Fruit fly (Drosophila melanogaster): ENCODE measurements around the gene Thor.

Thor gene

dm6 chr2L:3475948-3476347 is 2.3 kb upstream of the Thor start (continued):
- TF ChIP-seq CG14860 (GFP tag; IDR thresholded peaks at IDR 0.05; ENCODE audit: partially characterized antibody) = no peak
- peak; percentile 62 for TF ChIP-seq CG9727 (GFP tag; optimal IDR thresholded peaks at IDR 0.05)
- peak; percentile 50 for TF ChIP-seq slou (GFP tag; optimal IDR thresholded peaks at IDR 0.05)
- peak; percentile 46 for TF ChIP-seq CG10267 (tag; optimal IDR thresholded peaks at IDR 0.05)
- TF ChIP-seq Sox102F (GFP tag; optimal IDR thresholded peaks at IDR 0.05) = peak; percentile 65
- TF ChIP-seq ap (GFP tag; IDR thresholded peaks at IDR 0.05) = no peak
- peak; percentile 72 for TF ChIP-seq Fer1 (GFP tag; optimal IDR thresholded peaks at IDR 0.05)
- no peak for TF ChIP-seq TFAM (GFP tag; optimal IDR thresholded peaks at IDR 0.05)
- TF ChIP-seq CG2875 (GFP tag; optimal IDR thresholded peaks at IDR 0.05) = no peak
- TF ChIP-seq unpg (GFP tag; optimal IDR thresholded peaks at IDR 0.05) = peak; percentile 57
- peak; percentile 16 for TF ChIP-seq CG1602 (GFP tag; optimal IDR thresholded peaks at IDR 0.05)
- TF ChIP-seq BtbVII (GFP tag; optimal IDR thresholded peaks at IDR 0.05) = peak; percentile 62
- TF ChIP-seq Ets97D (GFP tag; optimal IDR thresholded peaks at IDR 0.05) = no peak
- no peak for TF ChIP-seq hb (GFP tag; IDR thresholded peaks at IDR 0.05; ENCODE audit: partially characterized antibody)
- TF ChIP-seq CG11696 (GFP tag; IDR thresholded peaks at IDR 0.05) = no peak
- peak; percentile 53 for TF ChIP-seq Hmx (GFP tag; optimal IDR thresholded peaks at IDR 0.05)
- TF ChIP-seq CG9797 (GFP tag; optimal IDR thresholded peaks at IDR 0.05) = no peak
- TF ChIP-seq Scr (GFP tag; IDR thresholded peaks at IDR 0.05; ENCODE audit: partially characterized antibody) = no peak
- TF ChIP-seq sens-2 (GFP tag; IDR thresholded peaks at IDR 0.05) = no peak
- peak; percentile 7; the same call in 1 of the 2 replicates for TF ChIP-seq CG32772 (GFP tag; IDR thresholded peaks at IDR 0.05)
- TF ChIP-seq CG15073 (GFP tag; optimal IDR thresholded peaks at IDR 0.05) = no peak
- no peak for TF ChIP-seq CG10321 (GFP tag; IDR thresholded peaks at IDR 0.05)
- no peak for TF ChIP-seq CG4404 (GFP tag; IDR thresholded peaks at IDR 0.05)
- TF ChIP-seq gt (GFP tag; IDR thresholded peaks at IDR 0.05) = no peak
- TF ChIP-seq eve (GFP tag; optimal IDR thresholded peaks at IDR 0.05) = no peak
- TF ChIP-seq CG7987 (GFP tag; optimal IDR thresholded peaks at IDR 0.05) = peak; percentile 31
- TF ChIP-seq sim (GFP tag; IDR thresholded peaks at IDR 0.05) = no peak
- no peak for TF ChIP-seq Ravus (GFP tag; IDR thresholded peaks at IDR 0.05)
- peak; percentile 48 for TF ChIP-seq Dip3 (GFP tag; optimal IDR thresholded peaks at IDR 0.05)
- peak; percentile 43 to 52 for TF ChIP-seq Pdp1 (GFP tag; optimal IDR thresholded peaks at IDR 0.05)
- TF ChIP-seq CG12744 (GFP tag; optimal IDR thresholded peaks at IDR 0.05) = peak; percentile 26
- TF ChIP-seq CG6854 (GFP tag; optimal IDR thresholded peaks at IDR 0.05) = peak; percentile 3
- no peak for TF ChIP-seq sc (optimal IDR thresholded peaks at IDR 0.05)
- peak; percentile 16 for TF ChIP-seq sc (GFP tag; optimal IDR thresholded peaks at IDR 0.05)
- TF ChIP-seq pum (GFP tag; optimal IDR thresholded peaks at IDR 0.05) = peak; percentile 11
- no peak for TF ChIP-seq bbx (GFP tag; IDR thresholded peaks at IDR 0.05; ENCODE audit: partially characterized antibody)
- peak; percentile 33 for TF ChIP-seq run (tag; optimal IDR thresholded peaks at IDR 0.05)
- no peak for TF ChIP-seq ken (GFP tag; IDR thresholded peaks at IDR 0.05)
- TF ChIP-seq CG15011 (GFP tag; optimal IDR thresholded peaks at IDR 0.05) = peak; percentile 26
- peak; percentile 24 for TF ChIP-seq Myb (GFP tag; optimal IDR thresholded peaks at IDR 0.05)
- peak; percentile 19 for TF ChIP-seq CG14710 (tag; optimal IDR thresholded peaks at IDR 0.05)
- peak; percentile 15 for TF ChIP-seq CG6683 (GFP tag; optimal IDR thresholded peaks at IDR 0.05)
- peak; percentile 45; the same call in 1 of the 2 replicates for TF ChIP-seq gsb (GFP tag; IDR thresholded peaks at IDR 0.05)
- peak; percentile 70 for TF ChIP-seq CG12659 (GFP tag; optimal IDR thresholded peaks at IDR 0.05)
- no peak for TF ChIP-seq corto (GFP tag; optimal IDR thresholded peaks at IDR 0.05)
- TF ChIP-seq CG13424 (tag; optimal IDR thresholded peaks at IDR 0.05) = peak; percentile 66
- peak; percentile 64 for TF ChIP-seq PHDP (tag; optimal IDR thresholded peaks at IDR 0.05)
- no peak for TF ChIP-seq inv (GFP tag; IDR thresholded peaks at IDR 0.05; ENCODE audit: partially characterized antibody)
- TF ChIP-seq stwl (tag; optimal IDR thresholded peaks at IDR 0.05) = no peak
- TF ChIP-seq CoRest (tag; optimal IDR thresholded peaks at IDR 0.05) = peak; percentile 80
- TF ChIP-seq sna (GFP tag; IDR thresholded peaks at IDR 0.05; ENCODE audit: partially characterized antibody) = no peak
